Fruit fly (Drosophila melanogaster): ENCODE data around the gene SdhBL.

- TF ChIP-seq woc (GFP tag; optimal IDR thresholded peaks at IDR 0.05) (no peak), sv (GFP tag; optimal IDR thresholded peaks at IDR 0.05) (no peak), Myc (optimal IDR thresholded peaks at IDR 0.05) (no peak), lola (GFP tag; optimal IDR thresholded peaks at IDR 0.05) (no peak)
Observed at dm6 chrX:18868142-18868541, 26.1 kb upstream of the SdhBL start.
